Worm (Caenorhabditis elegans) whole organism, L4 larva: ENCODE data around the gene ttr-3.

Source experiments
- D1046.2 ChIP-seq: fragments of 200-800 bp; sonication (Bioruptor generic); IDR thresholded peaks from 2 replicates; pipeline ENCODE4 v1.3.6; 2022; ENCODE audit warnings: missing genetic modification characterization, missing compliant biosample characterization
- F10B5.3 ChIP-seq: sonication (generic microtip); optimal IDR thresholded peaks from 2 replicates; lab custom pipeline; 2016; ENCODE audit warnings: mild to moderate bottlenecking, missing genetic modification characterization, missing compliant biosample characterization
- F26F4.8 ChIP-seq: fragments of 200-800 bp; sonication (Bioruptor generic); conservative IDR thresholded peaks from 2 replicates; pipeline ENCODE4 v1.3.6; 2022; ENCODE audit warnings: missing genetic modification characterization, missing compliant biosample characterization
- F37D6.2 ChIP-seq: sonication (generic microtip); optimal IDR thresholded peaks from 2 replicates; lab custom pipeline; 2016; ENCODE audit warnings: mild to moderate bottlenecking, missing genetic modification characterization, missing compliant biosample characterization
- F44E2.7 ChIP-seq: fragments of 200-800 bp; sonication (Bioruptor generic); IDR thresholded peaks from 2 replicates; pipeline ENCODE4 v2.1.2; 2022; ENCODE audit warnings: missing genetic modification characterization, missing compliant biosample characterization
- Y5F2A.4 ChIP-seq: fragments of 200-800 bp; sonication (Bioruptor generic); optimal IDR thresholded peaks from 2 replicates; lab custom pipeline; 2018; ENCODE audit warnings: mild to moderate bottlenecking, missing genetic modification characterization, missing compliant biosample characterization
- Y75B8A.6 ChIP-seq: fragments of 200-800 bp; sonication (Bioruptor generic); IDR thresholded peaks from 2 replicates; pipeline ENCODE4 v1.3.6; 2022; ENCODE audit warnings: missing genetic modification reagents, missing genetic modification characterization, missing compliant biosample characterization
- aha-1 ChIP-seq: fragments of 150-350 bp; peaks from one replicate; lab custom pipeline; 2014; ENCODE audit warnings: missing biosample characterization, missing genetic modification characterization
- attf-4 ChIP-seq: sonication (generic microtip); optimal IDR thresholded peaks from 3 replicates; lab custom pipeline; 2017; ENCODE audit warnings: missing biosample characterization, missing genetic modification characterization
- ceh-32 ChIP-seq: sonication (generic microtip); optimal IDR thresholded peaks from 2 replicates; lab custom pipeline; 2016; ENCODE audit warnings: mild to moderate bottlenecking, missing genetic modification characterization, missing compliant biosample characterization; ENCODE audit not compliant: poor library complexity
- ceh-62 ChIP-seq: sonication (generic microtip); optimal IDR thresholded peaks from 2 replicates; lab custom pipeline; 2017; ENCODE audit warnings: missing biosample characterization, missing genetic modification characterization
- ceh-82 ChIP-seq: sonication (generic microtip); optimal IDR thresholded peaks from 2 replicates; lab custom pipeline; 2017; ENCODE audit warnings: missing biosample characterization, missing genetic modification characterization
- daf-8 ChIP-seq: fragments of 200-800 bp; sonication (Bioruptor generic); IDR thresholded peaks from 2 replicates; pipeline ENCODE4 v1.3.6; 2022; ENCODE audit warnings: missing genetic modification characterization, missing compliant biosample characterization
- dmd-8 ChIP-seq: fragments of 200-800 bp; sonication (Bioruptor generic); IDR thresholded peaks from 2 replicates; pipeline ENCODE4 v1.3.6; 2022; ENCODE audit warnings: missing genetic modification characterization, missing compliant biosample characterization
- dmd-9 ChIP-seq: fragments of 200-800 bp; sonication (Bioruptor generic); IDR thresholded peaks from 2 replicates; pipeline ENCODE4 v1.3.6; 2022; ENCODE audit warnings: missing genetic modification reagents, missing genetic modification characterization, missing compliant biosample characterization
- gei-8 ChIP-seq: fragments of 200-800 bp; sonication (Bioruptor generic); optimal IDR thresholded peaks from 2 replicates; lab custom pipeline; 2018; ENCODE audit warnings: mild to moderate bottlenecking, missing genetic modification characterization, missing compliant biosample characterization
- hlh-30 ChIP-seq: sonication (generic microtip); optimal IDR thresholded peaks from 2 replicates; lab custom pipeline; 2017; ENCODE audit warnings: antibody characterized with exemption, mild to moderate bottlenecking, missing genetic modification characterization, missing compliant biosample characterization; ENCODE audit not compliant: insufficient read depth
- jun-1 ChIP-seq: fragments of 150-350 bp; optimal IDR thresholded peaks from 2 replicates; lab custom pipeline; 2014; ENCODE audit warnings: missing biosample characterization, missing genetic modification reagents, missing genetic modification characterization
- lin-1 ChIP-seq: fragments of 200-800 bp; sonication (Bioruptor generic); IDR thresholded peaks from 2 replicates; pipeline ENCODE4 v1.3.6; 2022; ENCODE audit warnings: missing genetic modification reagents, missing genetic modification characterization, missing compliant biosample characterization
- lin-29 ChIP-seq: fragments of 200-800 bp; sonication (Bioruptor generic); IDR thresholded peaks from 2 replicates; pipeline ENCODE4 v1.3.6; 2022; ENCODE audit warnings: missing genetic modification reagents, missing genetic modification characterization, missing compliant biosample characterization
- lin-38 ChIP-seq: fragments of 200-800 bp; sonication (Bioruptor generic); IDR thresholded peaks from 2 replicates; pipeline ENCODE4 v1.3.6; 2022; ENCODE audit warnings: missing genetic modification reagents, missing genetic modification characterization, missing compliant biosample characterization
- madf-9 ChIP-seq: fragments of 200-800 bp; sonication (Bioruptor generic); conservative IDR thresholded peaks from 2 replicates; pipeline ENCODE4 v1.3.6; 2022; ENCODE audit warnings: missing genetic modification reagents, missing genetic modification characterization, missing compliant biosample characterization
- mep-1 ChIP-seq: fragments of 150-350 bp; sonication (generic microtip); optimal IDR thresholded peaks from 3 replicates; lab custom pipeline; 2014; ENCODE audit warnings: missing biosample characterization, missing genetic modification characterization
- nhr-102 ChIP-seq: sonication (generic microtip); optimal IDR thresholded peaks from 2 replicates; lab custom pipeline; 2016; ENCODE audit warnings: mild to moderate bottlenecking, missing genetic modification characterization, moderate library complexity, missing compliant biosample characterization
- nhr-11 ChIP-seq: fragments of 150-350 bp; optimal IDR thresholded peaks from 2 replicates; lab custom pipeline; 2014; ENCODE audit warnings: missing biosample characterization, missing genetic modification characterization
- nhr-111 ChIP-seq: fragments of 200-800 bp; sonication (Bioruptor generic); optimal IDR thresholded peaks from 2 replicates; lab custom pipeline; 2018; ENCODE audit warnings: mild to moderate bottlenecking, missing genetic modification characterization, missing compliant biosample characterization
- nhr-28 ChIP-seq: fragments of 150-350 bp; optimal IDR thresholded peaks from 2 replicates; lab custom pipeline; 2014; ENCODE audit warnings: missing biosample characterization, missing genetic modification characterization
- nhr-48 ChIP-seq: sonication (generic microtip); optimal IDR thresholded peaks from 2 replicates; lab custom pipeline; 2016; ENCODE audit warnings: mild to moderate bottlenecking, missing genetic modification characterization, missing compliant biosample characterization
- nhr-6 ChIP-seq: fragments of 150-350 bp; optimal IDR thresholded peaks from 2 replicates; lab custom pipeline; 2014; ENCODE audit warnings: missing biosample characterization, missing genetic modification characterization
- pha-4 ChIP-seq, 2 experiments: fragments of 150-350 bp in 1 of 2; fragments of 200-800 bp in 1 of 2; sonication (Bioruptor generic) in 1 of 2; IDR thresholded peaks in 1 of 2; optimal IDR thresholded peaks in 1 of 2; 2 replicates each; pipeline versions ENCODE4 v1.3.6 to Lab custom; 2014 to 2022; ENCODE audit warnings: missing genetic modification characterization in 2 of 2, missing genetic modification reagents in 2 of 2, missing biosample characterization in 1 of 2, missing compliant biosample characterization in 1 of 2
- php-3 ChIP-seq: fragments of 200-800 bp; sonication (Bioruptor generic); IDR thresholded peaks from 2 replicates; pipeline ENCODE4 v1.3.6; 2022; ENCODE audit warnings: missing genetic modification reagents, missing genetic modification characterization, missing compliant biosample characterization
- saeg-2 ChIP-seq: fragments of 200-800 bp; sonication (Bioruptor generic); IDR thresholded peaks from 2 replicates; pipeline ENCODE4 v1.3.6; 2022; ENCODE audit warnings: missing genetic modification reagents, missing genetic modification characterization, missing compliant biosample characterization
- skn-1 ChIP-seq: fragments of 150-350 bp; optimal IDR thresholded peaks from 2 replicates; lab custom pipeline; 2014; ENCODE audit warnings: missing biosample characterization, missing genetic modification characterization
- tra-1 ChIP-seq: fragments of 200-800 bp; sonication (Bioruptor generic); IDR thresholded peaks from 2 replicates; pipeline ENCODE4 v1.3.6; 2022; ENCODE audit warnings: missing genetic modification reagents, missing genetic modification characterization, missing compliant biosample characterization
- zag-1 ChIP-seq: fragments of 150-350 bp; optimal IDR thresholded peaks from 2 replicates; lab custom pipeline; 2014; ENCODE audit warnings: missing biosample characterization, missing genetic modification characterization
- zip-2 ChIP-seq: fragments of 150-350 bp; optimal IDR thresholded peaks from 2 replicates; lab custom pipeline; 2014; ENCODE audit warnings: missing biosample characterization, missing genetic modification characterization

The ttr-3 gene

DNA sequence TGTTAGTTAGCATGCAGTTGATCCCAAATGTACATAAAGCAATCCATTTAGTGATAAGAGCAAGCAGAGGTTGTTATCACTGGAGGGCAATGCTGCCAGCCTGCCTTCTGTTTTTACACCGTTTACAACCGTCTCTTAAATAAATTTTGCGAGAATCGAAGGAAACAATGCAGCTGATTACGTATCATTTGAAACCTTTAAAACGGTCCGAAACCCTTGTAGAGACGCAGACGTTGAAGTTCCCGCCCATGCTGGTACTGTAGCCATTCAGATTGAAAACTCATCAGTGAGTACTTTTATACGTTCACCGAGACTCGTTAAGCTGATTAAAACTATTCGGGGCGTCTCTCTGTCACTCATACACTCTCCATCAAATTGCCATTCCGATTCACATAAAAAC is 3.9 kb upstream of the ttr-3 start (continued):
- no peak for TF ChIP-seq dmd-8 (GFP tag; lab: Robert Waterston, UW)
- TF ChIP-seq hlh-30 (tag; lab: Kevin White, UChicago): peak; percentile 35
- no peak for TF ChIP-seq zag-1 (tag; lab: Kevin White, UChicago)
- no peak for TF ChIP-seq nhr-111 (GFP tag; lab: Kevin White, UChicago)
- no peak for TF ChIP-seq skn-1 (tag; lab: Kevin White, UChicago)
- TF ChIP-seq Y75B8A.6: no peak
- peak; percentile 36; the same call in 1 of the 2 replicates for TF ChIP-seq lin-1 (GFP tag; lab: Robert Waterston, UW)
- TF ChIP-seq F10B5.3: no peak
- no peak for TF ChIP-seq ceh-82 (tag; lab: Kevin White, UChicago)
- TF ChIP-seq saeg-2 (GFP tag; lab: Robert Waterston, UW): 0 out of 2 replicates have a peak, but pooled peaks have one; percentile 51
- peak; percentile 13; the same call in 1 of the 2 replicates for TF ChIP-seq lin-38 (GFP tag; lab: Robert Waterston, UW)
- TF ChIP-seq tra-1 (GFP tag; lab: Robert Waterston, UW): 0 out of 2 replicates have a peak, but pooled peaks have one; percentile 70

DNA sequence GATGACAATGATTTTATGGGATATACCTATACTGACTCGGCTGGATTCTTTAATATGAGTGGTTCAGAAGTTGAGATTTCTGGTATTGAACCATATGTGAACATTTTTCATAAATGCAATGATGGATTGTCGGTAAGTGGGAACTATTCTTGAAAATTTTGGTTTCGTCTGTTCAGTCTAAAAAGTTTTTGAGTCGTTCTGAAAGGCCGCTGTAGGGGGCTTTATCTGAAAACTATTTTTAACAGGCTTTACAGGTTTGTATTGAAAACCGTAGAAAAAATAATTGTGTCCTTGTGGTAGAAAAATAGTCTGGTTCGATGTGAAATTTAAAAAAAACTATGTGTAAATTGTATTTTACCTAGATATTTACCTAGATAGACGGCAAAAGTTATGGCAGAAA is 3.0 kb upstream of the ttr-3 start:
- TF ChIP-seq aha-1 (tag; lab: Kevin White, UChicago) (peak; percentile 84), nhr-11 (tag; lab: Kevin White, UChicago) (no peak), madf-9 (GFP tag; lab: Robert Waterston, UW) (no peak), daf-8 (GFP tag; lab: Robert Waterston, UW) (no peak), attf-4 (no peak)

DNA sequence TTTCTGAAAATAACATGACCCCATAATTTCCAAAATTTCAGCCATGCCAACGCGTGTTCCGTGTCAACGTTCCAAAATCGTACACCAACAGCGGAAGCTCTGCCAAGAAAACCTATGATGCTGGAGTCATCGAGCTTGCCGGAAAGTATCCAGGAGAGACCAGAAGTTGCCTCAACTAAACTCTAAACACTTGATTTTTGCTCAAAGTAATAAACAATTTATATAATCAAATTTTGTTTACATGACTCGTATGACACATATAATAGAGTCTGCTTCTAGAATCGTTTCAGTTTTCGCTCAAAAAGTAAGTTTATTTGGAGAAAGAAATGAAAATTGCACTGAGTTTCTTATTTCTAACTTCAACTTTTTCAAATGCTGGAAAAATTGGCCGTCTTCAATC is 2.2 kb upstream of the ttr-3 start, which contains the start of gene ttr-1:
Gene ttr-1, plus strand, starts transcription at position 301 of the 400 bp plus-strand sequence.
- TF ChIP-seq Y5F2A.4 (GFP tag; lab: Kevin White, UChicago) (no peak), nhr-111 (GFP tag; lab: Kevin White, UChicago) (no peak), daf-8 (GFP tag; lab: Robert Waterston, UW) (no peak), zip-2 (tag; lab: Kevin White, UChicago) (no peak)

DNA sequence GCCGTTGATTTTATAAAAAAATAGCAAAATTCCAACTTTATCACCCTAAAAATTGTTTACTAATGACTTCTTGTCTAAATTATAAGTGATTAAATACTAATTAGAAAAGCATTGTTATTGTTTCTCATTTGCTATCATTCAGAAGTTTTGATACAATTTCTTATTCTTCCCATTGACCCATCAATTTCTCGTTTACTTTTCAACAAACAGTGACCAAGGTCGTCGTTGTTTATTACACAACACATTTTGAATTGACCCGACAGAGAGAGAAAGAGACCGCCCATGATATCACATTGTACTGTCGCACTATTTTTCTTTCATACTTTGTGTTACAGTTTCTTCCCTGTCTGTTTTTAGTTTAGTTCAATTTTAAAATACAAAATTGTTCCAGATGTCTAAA is 828 bp upstream of the ttr-3 start, which contains the start of gene ttr-2:
Gene ttr-2, plus strand, starts transcription at position 392 of the 400 bp plus-strand sequence.
- TF ChIP-seq ceh-32 (tag; lab: Kevin White, UChicago) (no peak), F44E2.7 (GFP tag; lab: Robert Waterston, UW) (no peak), tra-1 (GFP tag; lab: Robert Waterston, UW) (no peak), nhr-102 (tag; lab: Kevin White, UChicago) (no peak), nhr-28 (tag; lab: Kevin White, UChicago) (peak; percentile 42), Y5F2A.4 (GFP tag; lab: Kevin White, UChicago) (no peak), F37D6.2 (tag; lab: Kevin White, UChicago) (no peak), dmd-9 (GFP tag; lab: Robert Waterston, UW) (no peak), F26F4.8 (GFP tag; lab: Robert Waterston, UW) (no peak), mep-1 (tag; lab: Kevin White, UChicago) (peak; percentile 2), jun-1 (tag; lab: Kevin White, UChicago) (no peak), D1046.2 (GFP tag; lab: Robert Waterston, UW) (no peak)

DNA sequence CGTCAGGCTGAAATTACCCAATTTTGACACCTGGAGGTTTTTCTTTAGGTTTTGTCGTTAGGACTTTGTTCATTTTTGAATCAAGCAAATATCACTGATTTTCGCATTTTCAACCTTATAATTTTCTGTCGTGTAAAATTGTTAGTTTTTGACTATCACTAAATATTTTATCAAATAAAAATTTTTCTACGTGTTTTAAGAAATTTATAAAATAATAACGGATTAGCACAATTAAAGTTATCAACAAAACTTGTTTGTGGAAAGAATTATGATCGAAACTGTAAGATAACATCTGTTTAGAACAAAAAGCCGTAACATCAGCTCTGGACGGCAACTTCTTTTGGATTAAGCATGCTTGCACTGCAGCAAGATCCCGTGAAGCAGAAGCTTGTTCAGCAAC is 3.7 kb downstream of the ttr-3 start, which contains the start of gene cbp-2:
Gene cbp-2, plus strand, starts transcription at position 301 of the 400 bp plus-strand sequence.
- TF ChIP-seq php-3 (no peak), nhr-6 (no peak), dmd-8 (GFP tag; lab: Robert Waterston, UW) (no peak), attf-4 (no peak), gei-8 (GFP tag; lab: Kevin White, UChicago) (no peak), nhr-48 (tag; lab: Kevin White, UChicago) (no peak), pha-4 (GFP tag; IDR thresholded peaks at IDR 0.05; lab: Robert Waterston, UW) (no peak), pha-4 (tag; optimal IDR thresholded peaks at IDR 0.05; lab: Kevin White, UChicago) (no peak), ceh-62 (tag; lab: Kevin White, UChicago) (no peak), F26F4.8 (GFP tag; lab: Robert Waterston, UW) (no peak), lin-29 (GFP tag; lab: Robert Waterston, UW) (no peak)
